Worm (Caenorhabditis elegans) whole organism, L1 larva: ENCODE results near the gene K08F4.3.

Experiments
- C34B4.2 ChIP-seq: sonication (generic microtip); optimal IDR thresholded peaks from 2 replicates; lab custom pipeline; 2017; ENCODE audit warnings: mild to moderate bottlenecking, missing genetic modification characterization, missing compliant biosample characterization
- aha-1 ChIP-seq: fragments of 150-350 bp; optimal IDR thresholded peaks from 2 replicates; lab custom pipeline; 2014; ENCODE audit warnings: missing biosample characterization, missing genetic modification characterization
- aly-2 ChIP-seq: fragments of 150-350 bp; optimal IDR thresholded peaks from 2 replicates; lab custom pipeline; 2014; ENCODE audit warnings: missing biosample characterization, missing genetic modification characterization
- blmp-1 ChIP-seq: fragments of 150-350 bp; optimal IDR thresholded peaks from 2 replicates; lab custom pipeline; 2014; ENCODE audit warnings: missing biosample characterization, missing genetic modification characterization
- ceh-8 ChIP-seq: fragments of 200-800 bp; sonication (Bioruptor generic); optimal IDR thresholded peaks from 2 replicates; lab custom pipeline; 2018; ENCODE audit warnings: mild to moderate bottlenecking, missing genetic modification characterization, moderate library complexity, missing compliant biosample characterization
- ceh-82 ChIP-seq, 3 experiments: fragments of 150-350 bp in 1 of 3; sonication (generic microtip) in 2 of 3; optimal IDR thresholded peaks; 2 replicates each; lab custom pipeline; 2014 to 2017; ENCODE audit warnings: missing biosample characterization in 3 of 3, missing genetic modification characterization in 3 of 3
- ceh-88 ChIP-seq: fragments of 200-800 bp; sonication (Bioruptor generic); IDR thresholded peaks from 2 replicates; pipeline ENCODE4 v1.3.6; 2022; ENCODE audit warnings: missing genetic modification characterization, missing compliant biosample characterization
- ces-1 ChIP-seq: fragments of 150-350 bp; optimal IDR thresholded peaks from 2 replicates; lab custom pipeline; 2014; ENCODE audit warnings: missing biosample characterization, missing genetic modification reagents, missing genetic modification characterization
- dpl-1 ChIP-seq, 3 experiments: fragments of 150-350 bp in 2 of 3; sonication (generic microtip) in 1 of 3; optimal IDR thresholded peaks; 2 replicates each; lab custom pipeline; 2014 to 2017; ENCODE audit warnings: missing biosample characterization in 3 of 3, missing genetic modification characterization in 3 of 3, missing genetic modification reagents in 3 of 3
- dsc-1 ChIP-seq: sonication (generic microtip); optimal IDR thresholded peaks from 2 replicates; lab custom pipeline; 2016; ENCODE audit warnings: mild to moderate bottlenecking, missing genetic modification characterization, missing compliant biosample characterization
- egl-13 ChIP-seq: sonication (generic microtip); optimal IDR thresholded peaks from 2 replicates; lab custom pipeline; 2016; ENCODE audit warnings: missing genotype, missing genetic modification reagents, missing genetic modification characterization, missing compliant biosample characterization
- egl-27 ChIP-seq, 2 experiments: fragments of 150-350 bp in 1 of 2; sonication (generic microtip); optimal IDR thresholded peaks; 3 replicates each; lab custom pipeline; 2017 to 2018; ENCODE audit warnings: missing biosample characterization in 2 of 2, missing genetic modification characterization in 2 of 2, missing genetic modification reagents in 2 of 2
- elt-3 ChIP-seq, 6 experiments: fragments of 150-350 bp in 1 of 6; sonication (generic microtip); optimal IDR thresholded peaks; 2 replicates each; lab custom pipeline; 2017 to 2018; ENCODE audit warnings: missing biosample characterization in 6 of 6, missing genetic modification characterization in 6 of 6, inconsistent platforms in 1 of 6
- ets-5 ChIP-seq: fragments of 200-800 bp; sonication (Bioruptor generic); IDR thresholded peaks from 2 replicates; pipeline ENCODE4 v1.3.6; 2022; ENCODE audit warnings: missing genetic modification characterization, missing compliant biosample characterization
- fkh-10 ChIP-seq: sonication (generic microtip); optimal IDR thresholded peaks from 2 replicates; lab custom pipeline; 2017; ENCODE audit warnings: missing biosample characterization, missing genetic modification reagents, missing genetic modification characterization
- fkh-8 ChIP-seq: sonication (generic microtip); optimal IDR thresholded peaks from 2 replicates; lab custom pipeline; 2016; ENCODE audit warnings: mild to moderate bottlenecking, missing genetic modification characterization, missing compliant biosample characterization
- grh-1 ChIP-seq: fragments of 200-800 bp; sonication (Bioruptor generic); IDR thresholded peaks from 2 replicates; pipeline ENCODE4 v1.3.6; 2022; ENCODE audit warnings: missing genetic modification reagents, missing genetic modification characterization, missing compliant biosample characterization
- hpl-2 ChIP-seq: fragments of 150-350 bp; optimal IDR thresholded peaks from 2 replicates; lab custom pipeline; 2014; ENCODE audit warnings: missing biosample characterization, missing genetic modification reagents, missing genetic modification characterization
- irx-1 ChIP-seq: sonication (generic microtip); optimal IDR thresholded peaks from 2 replicates; lab custom pipeline; 2016; ENCODE audit warnings: missing genetic modification characterization, missing compliant biosample characterization
- jun-1 ChIP-seq: fragments of 150-350 bp; optimal IDR thresholded peaks from 2 replicates; lab custom pipeline; 2014; ENCODE audit warnings: missing biosample characterization, missing genetic modification reagents, missing genetic modification characterization
- lin-13 ChIP-seq: fragments of 150-350 bp; optimal IDR thresholded peaks from 2 replicates; lab custom pipeline; 2014; ENCODE audit warnings: missing biosample characterization, missing genetic modification reagents, missing genetic modification characterization
- lin-14 ChIP-seq: fragments of 200-800 bp; sonication (Bioruptor generic); optimal IDR thresholded peaks from 2 replicates; lab custom pipeline; 2018; ENCODE audit warnings: mild to moderate bottlenecking, missing genetic modification characterization, moderate library complexity, missing compliant biosample characterization
- lin-15B ChIP-seq: fragments of 150-350 bp; sonication (generic microtip); optimal IDR thresholded peaks from 3 replicates; lab custom pipeline; 2014; ENCODE audit warnings: missing biosample characterization, missing genetic modification characterization
- lsy-2 ChIP-seq, 2 experiments: fragments of 150-350 bp; optimal IDR thresholded peaks; 2 replicates each; lab custom pipeline; 2014; ENCODE audit warnings: missing biosample characterization in 2 of 2, missing genetic modification characterization in 2 of 2
- mab-9 ChIP-seq: fragments of 200-800 bp; sonication (Bioruptor generic); IDR thresholded peaks from 2 replicates; pipeline ENCODE4 v1.3.6; 2022; ENCODE audit warnings: missing genetic modification reagents, missing genetic modification characterization, missing compliant biosample characterization
- mdl-1 ChIP-seq, 2 experiments: fragments of 150-350 bp; optimal IDR thresholded peaks; 2 replicates each; lab custom pipeline; 2014 to 2017; ENCODE audit warnings: missing biosample characterization in 2 of 2, missing genetic modification characterization in 2 of 2, inconsistent platforms in 1 of 2
- mep-1 ChIP-seq: fragments of 150-350 bp; optimal IDR thresholded peaks from 2 replicates; lab custom pipeline; 2014; ENCODE audit warnings: missing biosample characterization, missing genetic modification characterization
- nhr-12 ChIP-seq: sonication (generic microtip); optimal IDR thresholded peaks from 2 replicates; lab custom pipeline; 2017; ENCODE audit warnings: missing biosample characterization, missing genetic modification characterization
- nhr-237 ChIP-seq: fragments of 150-350 bp; optimal IDR thresholded peaks from 2 replicates; lab custom pipeline; 2014; ENCODE audit warnings: missing biosample characterization, missing genetic modification characterization
- nhr-71 ChIP-seq: sonication (generic microtip); optimal IDR thresholded peaks from 2 replicates; lab custom pipeline; 2016; ENCODE audit warnings: mild to moderate bottlenecking, missing genetic modification characterization, moderate library complexity, missing compliant biosample characterization
- nhr-76 ChIP-seq: sonication (generic microtip); optimal IDR thresholded peaks from 2 replicates; lab custom pipeline; 2017; ENCODE audit warnings: missing biosample characterization, missing genetic modification characterization
- nhr-85 ChIP-seq: sonication (generic microtip); peaks from one replicate; lab custom pipeline; 2016; ENCODE audit warnings: missing genetic modification characterization, inconsistent platforms, missing compliant biosample characterization
- nhr-90 ChIP-seq: sonication (generic microtip); optimal IDR thresholded peaks from 2 replicates; lab custom pipeline; 2016; ENCODE audit warnings: mild to moderate bottlenecking, missing genetic modification characterization, missing compliant biosample characterization; ENCODE audit not compliant: poor library complexity
- sox-4 ChIP-seq: sonication (generic microtip); optimal IDR thresholded peaks from 2 replicates; lab custom pipeline; 2016; ENCODE audit warnings: missing genetic modification characterization, missing compliant biosample characterization
- sptf-1 ChIP-seq: fragments of 150-350 bp; optimal IDR thresholded peaks from 2 replicates; lab custom pipeline; 2014; ENCODE audit warnings: missing biosample characterization, missing genetic modification characterization
- swsn-7 ChIP-seq: sonication (generic microtip); optimal IDR thresholded peaks from 2 replicates; lab custom pipeline; 2016; ENCODE audit warnings: missing genetic modification characterization, missing compliant biosample characterization
- tbx-2 ChIP-seq: sonication (generic microtip); optimal IDR thresholded peaks from 2 replicates; lab custom pipeline; 2016; ENCODE audit warnings: missing genetic modification characterization, missing compliant biosample characterization
- unc-30 ChIP-seq: sonication (generic microtip); optimal IDR thresholded peaks from 2 replicates; lab custom pipeline; 2017; ENCODE audit warnings: missing biosample characterization, missing genetic modification characterization
- unc-62 ChIP-seq: fragments of 150-350 bp; optimal IDR thresholded peaks from 2 replicates; lab custom pipeline; 2014; ENCODE audit warnings: missing biosample characterization, missing genetic modification reagents, missing genetic modification characterization

The K08F4.3 gene

DNA sequence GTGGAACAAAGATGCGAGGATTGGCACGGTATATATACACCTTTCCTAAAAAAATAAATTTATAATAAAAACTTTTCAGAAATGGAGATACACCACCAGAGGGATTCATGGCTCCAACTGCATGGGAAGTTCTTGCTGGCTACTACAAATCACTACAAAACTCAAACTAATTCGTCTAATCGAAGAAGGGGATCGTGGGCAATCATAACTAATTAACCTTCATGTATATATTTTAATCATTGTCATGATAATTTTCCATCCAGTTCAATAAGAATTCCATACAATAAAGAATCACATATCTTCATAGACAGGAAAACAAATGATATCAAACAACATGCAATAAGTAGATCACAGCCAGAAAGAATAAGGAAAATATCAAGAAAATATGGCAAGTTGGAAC lies 35.0 kb downstream of the K08F4.3 start:
- no peak for TF ChIP-seq swsn-7 (tag; lab: Kevin White, UChicago)
- TF ChIP-seq grh-1 (GFP tag; lab: Robert Waterston, UW), result no peak
- TF ChIP-seq mab-9 (GFP tag; lab: Robert Waterston, UW), result no peak
- TF ChIP-seq ceh-82 (tag; optimal IDR thresholded peaks at IDR 0.05; lab: Kevin White, UChicago), result no peak
- no peak for TF ChIP-seq nhr-90 (tag; lab: Kevin White, UChicago)
- no peak for TF ChIP-seq unc-62
- no peak for TF ChIP-seq nhr-76 (tag; lab: Kevin White, UChicago)
- no peak for TF ChIP-seq egl-13 (tag; lab: Kevin White, UChicago)
- TF ChIP-seq ces-1 (GFP tag; lab: Kevin White, UChicago), result no peak
- no peak for TF ChIP-seq elt-3 (tag; optimal IDR thresholded peaks at IDR 0.05; lab: Kevin White, UChicago)
- no peak for TF ChIP-seq mdl-1 (tag; optimal IDR thresholded peaks at IDR 0.05; lab: Kevin White, UChicago)
- TF ChIP-seq ceh-88 (GFP tag; lab: Robert Waterston, UW), result no peak
- no peak for TF ChIP-seq hpl-2 (GFP tag; lab: Kevin White, UChicago)
- no peak for TF ChIP-seq egl-27 (tag; optimal IDR thresholded peaks at IDR 0.05; lab: Kevin White, UChicago)
- no peak for TF ChIP-seq dpl-1 (GFP tag; optimal IDR thresholded peaks at IDR 0.05; lab: Kevin White, UChicago)
- TF ChIP-seq nhr-12 (tag; lab: Kevin White, UChicago), result no peak
- no peak for TF ChIP-seq mep-1 (tag; lab: Kevin White, UChicago)
- no peak for TF ChIP-seq ets-5 (GFP tag; lab: Robert Waterston, UW)
- no peak for TF ChIP-seq lin-13 (GFP tag; lab: Kevin White, UChicago)

DNA sequence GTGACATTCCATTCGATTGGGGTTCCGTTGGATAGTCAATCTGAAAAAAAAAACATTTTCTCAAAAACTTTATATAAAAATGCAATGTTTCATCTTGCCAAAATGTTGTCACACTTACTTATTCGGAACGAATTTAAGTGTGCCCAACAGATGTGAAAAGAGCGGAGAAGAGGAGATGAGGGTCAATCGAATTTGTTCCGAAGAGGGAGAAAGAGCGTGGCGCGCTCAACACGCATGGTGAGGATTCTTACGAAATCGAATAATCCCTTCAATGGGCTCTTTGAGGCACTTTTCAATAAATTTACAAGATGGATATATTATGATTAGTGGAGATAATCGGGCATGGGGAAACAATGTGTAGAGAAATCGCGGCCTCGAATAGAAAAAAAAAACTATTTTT lies 41.8 kb downstream of the K08F4.3 start:
- TF ChIP-seq fkh-10 (GFP tag; lab: Kevin White, UChicago) (peak; percentile 92), jun-1 (tag; lab: Kevin White, UChicago) (no peak), lin-14 (GFP tag; lab: Kevin White, UChicago) (peak; percentile 84), nhr-71 (tag; lab: Kevin White, UChicago) (peak; percentile 21), dsc-1 (no peak), aha-1 (tag; lab: Kevin White, UChicago) (no peak), ceh-82 (tag; optimal IDR thresholded peaks at IDR 0.05; lab: Kevin White, UChicago) (no peak), sox-4 (tag; lab: Kevin White, UChicago) (no peak), ces-1 (GFP tag; lab: Kevin White, UChicago) (peak; percentile 38), tbx-2 (tag; lab: Kevin White, UChicago) (no peak), C34B4.2 (tag; lab: Kevin White, UChicago) (no peak)

DNA sequence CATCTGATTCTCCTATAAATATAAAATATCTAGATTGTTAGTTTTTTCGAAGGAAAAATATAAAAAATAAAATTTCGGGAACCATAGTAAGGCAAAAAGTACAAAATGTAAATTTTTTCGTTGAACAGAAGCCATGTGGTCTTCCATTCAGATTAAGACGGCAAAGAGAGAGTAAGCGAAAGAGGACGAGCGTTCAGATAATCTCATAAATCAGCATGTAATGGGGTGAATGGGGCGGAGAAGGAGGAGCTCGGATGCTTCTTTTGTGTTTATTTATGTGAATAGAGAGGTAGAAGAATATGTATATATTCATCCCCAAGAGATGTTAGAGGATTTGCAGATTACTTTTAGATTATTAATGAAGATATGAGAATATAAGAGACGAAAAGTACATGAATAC lies 45.3 kb downstream of the K08F4.3 start, which contains the start of gene pxf-1:
pxf-1 (minus strand) TSS at position 14 of the 400 bp plus-strand sequence.
- TF ChIP-seq aly-2 (no peak), blmp-1 (no peak), ceh-82 (tag; optimal IDR thresholded peaks at IDR 0.05; lab: Kevin White, UChicago) (no peak), mdl-1 (tag; optimal IDR thresholded peaks at IDR 0.05; lab: Kevin White, UChicago) (no peak), lin-15B (tag; lab: Kevin White, UChicago) (no peak), ceh-8 (no peak), irx-1 (tag; lab: Kevin White, UChicago) (no peak), nhr-85 (tag; lab: Kevin White, UChicago) (no peak), nhr-12 (tag; lab: Kevin White, UChicago) (no peak), C34B4.2 (tag; lab: Kevin White, UChicago) (no peak), lsy-2 (tag; optimal IDR thresholded peaks at IDR 0.05; lab: Kevin White, UChicago) (no peak), sptf-1 (no peak), nhr-71 (tag; lab: Kevin White, UChicago) (no peak), unc-30 (tag; lab: Kevin White, UChicago) (no peak), nhr-237 (no peak), elt-3 (tag; optimal IDR thresholded peaks at IDR 0.05; lab: Kevin White, UChicago) (no peak), fkh-8 (tag; lab: Kevin White, UChicago) (no peak)
